Worm (Caenorhabditis elegans): ENCODE results near the gene ZK370.6.

The ZK370.6 gene

ce11 chrIII:8769253-8769652, 25.6 kb upstream of the ZK370.6 start, which contains the start of gene K02D10.1:
TSS of gene K02D10.1 (plus strand) at chrIII:8769536.
- TF ChIP-seq unc-62 (GFP tag; optimal IDR thresholded peaks at IDR 0.05) = no peak

ce11 chrIII:8767889-8768361, 24.3 kb upstream of the ZK370.6 start, which contains the start of gene mtss-1:
TSS of gene mtss-1 (plus strand) at chrIII:8768311.
- TF ChIP-seq unc-62 (GFP tag; optimal IDR thresholded peaks at IDR 0.05) = no peak

- no peak for TF ChIP-seq unc-62 (GFP tag; optimal IDR thresholded peaks at IDR 0.05)
These were observed 23.7 kb upstream of the ZK370.6 start, which contains the start of gene mig-22 for ce11 chrIII:8767292-8767829. TSS of gene mig-22 (minus strand) at chrIII:8767342.

- no peak for TF ChIP-seq unc-62 (GFP tag; optimal IDR thresholded peaks at IDR 0.05)
These were observed 22.8 kb upstream of the ZK370.6 start for ce11 chrIII:8766467-8766866.

- TF ChIP-seq unc-62 (GFP tag; optimal IDR thresholded peaks at IDR 0.05) = no peak
These were observed 21.4 kb upstream of the ZK370.6 start for ce11 chrIII:8765030-8765429.

- TF ChIP-seq unc-62 (GFP tag; optimal IDR thresholded peaks at IDR 0.05) = no peak
These were observed 19.5 kb upstream of the ZK370.6 start for ce11 chrIII:8763111-8763510.

- TF ChIP-seq unc-62 (GFP tag; optimal IDR thresholded peaks at IDR 0.05) = no peak
These were observed 18.4 kb upstream of the ZK370.6 start for ce11 chrIII:8762016-8762415.

ce11 chrIII:8761040-8761654, 17.5 kb upstream of the ZK370.6 start, which contains the start of gene aak-1:
TSS of gene aak-1 (minus strand) at chrIII:8761090.
- TF ChIP-seq unc-62 (GFP tag; optimal IDR thresholded peaks at IDR 0.05) = no peak

ce11 chrIII:8754682-8755081, 11.0 kb upstream of the ZK370.6 start, which contains the start of gene tomm-70:
TSS of gene tomm-70 (minus strand) at chrIII:8754750.
- no peak for TF ChIP-seq unc-62 (GFP tag; optimal IDR thresholded peaks at IDR 0.05)

ce11 chrIII:8750606-8751005, 7.0 kb upstream of the ZK370.6 start, which contains the start of gene ugtp-1:
TSS of gene ugtp-1 (minus strand) at chrIII:8750706.
- TF ChIP-seq unc-62 (GFP tag; optimal IDR thresholded peaks at IDR 0.05) = no peak

- TF ChIP-seq unc-62 (GFP tag; optimal IDR thresholded peaks at IDR 0.05) = no peak
These were observed 5.8 kb upstream of the ZK370.6 start, which contains the start of gene sma-2 for ce11 chrIII:8749487-8749886. TSS of gene sma-2 (plus strand) at chrIII:8749680.

- no peak for TF ChIP-seq unc-62 (GFP tag; optimal IDR thresholded peaks at IDR 0.05)
These were observed 5.0 kb upstream of the ZK370.6 start for ce11 chrIII:8748620-8749019.

- no peak for TF ChIP-seq unc-62 (GFP tag; optimal IDR thresholded peaks at IDR 0.05)
These were observed 1.6 kb upstream of the ZK370.6 start for ce11 chrIII:8745214-8745613.

- no peak for TF ChIP-seq unc-62 (GFP tag; optimal IDR thresholded peaks at IDR 0.05)
These were observed 1.1 kb upstream of the ZK370.6 start for ce11 chrIII:8744765-8745164.

ce11 chrIII:8742584-8742983, 1.1 kb downstream of the ZK370.6 start:
- no peak for TF ChIP-seq unc-62 (GFP tag; optimal IDR thresholded peaks at IDR 0.05)

ce11 chrIII:8741955-8742354, 1.7 kb downstream of the ZK370.6 start:
- no peak for TF ChIP-seq unc-62 (GFP tag; optimal IDR thresholded peaks at IDR 0.05)

- no peak for TF ChIP-seq unc-62 (GFP tag; optimal IDR thresholded peaks at IDR 0.05)
These were observed 2.3 kb downstream of the ZK370.6 start, which contains the start of gene pdhk-2 for ce11 chrIII:8741276-8741860. TSS of gene pdhk-2 (minus strand) at chrIII:8741412.

Measured in whole organism, dauer.